Worm (Caenorhabditis elegans) whole organism, L4/young adult: Measurements from ENCODE around the gene ZK643.6.

Source experiments
- W03F9.2 ChIP-seq: fragments of 150-350 bp; optimal IDR thresholded peaks from 2 replicates; lab custom pipeline; 2014; ENCODE audit warnings: missing biosample characterization, missing genetic modification characterization
- dao-5 ChIP-seq: sonication (generic microtip); optimal IDR thresholded peaks from 2 replicates; lab custom pipeline; 2016; ENCODE audit warnings: missing genotype, missing genetic modification characterization, moderate library complexity, missing compliant biosample characterization

DNA sequence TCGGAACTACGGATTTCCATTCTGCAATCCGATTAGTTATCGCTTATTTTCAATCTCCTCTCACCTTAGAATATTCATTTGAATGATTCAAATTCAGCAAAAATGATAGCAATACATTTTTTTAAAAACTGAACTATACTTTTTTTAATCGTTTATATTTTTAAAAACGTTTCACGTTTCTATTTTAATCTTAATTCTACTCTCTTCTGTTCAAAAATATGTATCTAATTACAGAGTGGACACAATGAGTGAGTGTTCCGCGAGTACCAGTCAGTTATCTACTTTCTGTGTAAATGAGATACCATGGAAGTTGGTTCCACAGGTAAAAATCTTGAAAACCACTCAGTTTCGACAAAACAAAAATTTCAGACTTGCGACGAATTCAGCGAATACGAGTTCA lies 42.0 kb upstream of the ZK643.6 start, which contains the start of the genes F59B2.15 and zif-1:
- TF ChIP-seq dao-5 (tag; lab: Kevin White, UChicago) (no peak), W03F9.2 (tag; lab: Kevin White, UChicago) (no peak)
